Fruit fly (Drosophila melanogaster): ENCODE results near the gene RASSF8.
A peak's percentile ranks its signal among the peaks of the same experiment; 100 is the strongest.

DNA sequence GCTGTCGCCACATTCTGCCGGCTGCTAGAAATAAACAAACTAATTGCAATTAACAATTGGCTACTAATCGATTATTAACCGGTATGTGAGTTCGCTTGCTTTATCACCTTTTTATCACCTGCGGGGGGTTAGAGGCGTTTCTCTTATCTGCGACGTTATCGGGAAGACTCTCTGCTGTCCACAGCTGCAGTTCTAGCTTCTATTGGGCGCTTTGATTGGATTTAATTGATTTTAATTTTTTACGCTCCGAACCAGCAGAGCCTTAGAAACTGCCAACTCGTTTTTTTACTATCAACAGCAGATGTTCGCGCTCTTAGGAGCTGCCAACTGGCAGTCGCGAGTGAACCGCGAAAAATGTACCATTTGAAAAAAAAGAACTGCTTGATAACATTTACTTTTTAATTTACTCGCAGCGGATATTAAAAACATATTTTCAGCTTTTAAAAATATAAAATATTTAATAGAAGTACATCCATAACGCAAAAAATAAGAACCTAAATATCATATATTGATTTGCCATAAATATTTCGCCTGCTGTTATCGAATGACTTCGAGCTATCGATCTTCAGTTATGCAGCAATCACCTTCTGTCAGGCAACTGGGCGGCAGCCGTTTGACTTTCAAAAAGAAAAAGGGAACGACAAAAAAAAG, 34.8 kb upstream of the RASSF8 start, which contains the start of gene Ssadh:
- TF ChIP-seq Mnt (GFP tag; optimal IDR thresholded peaks at IDR 0.05) (peak; percentile 10), CG1620 (GFP tag; optimal IDR thresholded peaks at IDR 0.05) (no peak), CG33017 (tag; optimal IDR thresholded peaks at IDR 0.05) (no peak), kay (GFP tag; ENCODE audit: borderline replicate concordance) (no peak), toe (GFP tag; optimal IDR thresholded peaks at IDR 0.05) (peak; percentile 43), CG7045 (GFP tag; optimal IDR thresholded peaks at IDR 0.05) (no peak), Crg-1 (GFP tag; optimal IDR thresholded peaks at IDR 0.05) (no peak), pad (GFP tag; optimal IDR thresholded peaks at IDR 0.05) (no peak), Clk (GFP tag; optimal IDR thresholded peaks at IDR 0.05) (no peak), CG11617 (GFP tag; optimal IDR thresholded peaks at IDR 0.05) (no peak), CG5204 (GFP tag; optimal IDR thresholded peaks at IDR 0.05) (no peak), tj (GFP tag; optimal IDR thresholded peaks at IDR 0.05) (no peak), CG12768 (GFP tag; optimal IDR thresholded peaks at IDR 0.05) (no peak)
